Worm (Caenorhabditis elegans) whole organism, early embryonic: ENCODE data around the gene F44E7.9.

Experiments used
- aly-1 ChIP-seq: sonication (generic microtip); optimal IDR thresholded peaks from 2 replicates; lab custom pipeline; 2016; ENCODE audit warnings: missing genetic modification characterization, missing compliant biosample characterization
- ama-1 ChIP-seq: fragments of 150-350 bp; optimal IDR thresholded peaks from 2 replicates; lab custom pipeline; 2014
- flt-1 ChIP-seq: fragments of 200-800 bp; sonication (Bioruptor generic); IDR thresholded peaks from 2 replicates; pipeline ENCODE4 v1.3.6; 2022; ENCODE audit warnings: missing genetic modification characterization, missing compliant biosample characterization

DNA sequence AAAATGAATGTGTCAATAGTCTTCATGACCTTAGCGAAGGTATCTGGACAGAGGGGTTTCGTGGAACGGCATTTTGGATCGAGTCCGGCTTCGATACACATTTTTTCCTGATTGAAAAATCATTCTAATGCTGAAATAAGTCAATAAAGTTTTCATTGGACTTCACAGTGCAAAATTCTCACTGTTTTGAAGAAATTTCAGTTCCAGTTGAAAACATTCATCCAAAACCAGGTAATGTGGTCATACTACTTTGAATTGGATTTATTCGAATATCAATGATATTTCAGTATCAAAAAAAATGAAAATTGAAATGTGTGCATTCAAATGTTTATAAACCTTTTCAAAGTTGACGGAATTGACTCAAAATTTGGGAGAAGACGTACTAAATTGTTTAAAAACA is 37.6 kb upstream of the F44E7.9 start, which contains the start of gene pgph-1:
- no peak for TF ChIP-seq ama-1
- no peak for TF ChIP-seq aly-1 (tag; lab: Kevin White, UChicago)
- no peak for TF ChIP-seq flt-1 (GFP tag; lab: Robert Waterston, UW)
